Fruit fly (Drosophila melanogaster) S2 (cell line): ENCODE results near the gene Dip-C.

Experiments used
- CG8478 ChIP-seq: fragments of >200 bp; optimal IDR thresholded peaks from 2 replicates; lab custom pipeline; 2018
- CTCF ChIP-seq, 2 experiments: fragments of >200 bp; optimal IDR thresholded peaks; 2 replicates each; lab custom pipeline; 2018

- TF ChIP-seq CG8478 (lab: Kevin White, UChicago) (no peak), CTCF (optimal IDR thresholded peaks at IDR 0.05; lab: Kevin White, UChicago) (no peak)
Observed at dm6 chr3R:12447353-12447752, 33.8 kb upstream of the Dip-C start, which contains the start of gene vrs.
